Worm (Caenorhabditis elegans): ENCODE data around the gene ceh-38.

Gene ceh-38

DNA sequence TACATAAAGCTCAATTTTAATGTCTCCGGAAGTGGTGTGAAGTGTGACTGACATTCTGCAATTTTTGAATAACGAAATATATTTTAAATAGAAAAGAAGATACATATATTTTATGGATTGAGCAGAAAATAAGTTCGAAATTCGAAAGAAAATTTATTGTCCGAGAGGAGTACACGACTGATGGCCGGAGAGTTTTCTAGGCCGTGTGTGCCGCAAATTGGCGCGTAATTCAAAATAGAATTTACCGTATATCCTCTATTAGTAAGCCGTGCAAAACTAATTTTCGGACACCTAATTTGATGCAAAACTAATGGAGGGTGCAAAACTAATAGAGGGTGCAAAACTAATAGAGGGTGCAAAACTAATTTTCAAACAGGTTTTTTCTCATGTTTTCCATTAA is 38.0 kb upstream of the ceh-38 start, which contains the start of gene cyn-10 (continued):
- TF ChIP-seq snpc-1.2 (GFP tag; IDR thresholded peaks at IDR 0.05) (no peak), hif-1 (tag; optimal IDR thresholded peaks at IDR 0.05) (peak in 1 of 2 experiments; percentile 86), zip-2 (tag; optimal IDR thresholded peaks at IDR 0.05) (no peak), T26A8.4 (GFP tag; IDR thresholded peaks at IDR 0.05) (peak; percentile 77; the same call in 1 of the 2 replicates), Y75B8A.6 (GFP tag; IDR thresholded peaks at IDR 0.05) (no peak), ama-1 (optimal IDR thresholded peaks at IDR 0.05) (no peak), tag-97 (GFP tag; IDR thresholded peaks at IDR 0.05) (peak; percentile 91; the same call in 1 of the 2 replicates), F44E2.7 (GFP tag; IDR thresholded peaks at IDR 0.05) (no peak), gei-8 (GFP tag; optimal IDR thresholded peaks at IDR 0.05) (no peak), nhr-28 (tag; optimal IDR thresholded peaks at IDR 0.05) (peak; percentile 15), Y48G9A.11 (GFP tag; IDR thresholded peaks at IDR 0.05) (peak; percentile 81), unc-130 (GFP tag; optimal IDR thresholded peaks at IDR 0.05) (peak; percentile 77), unc-62 (GFP tag; optimal IDR thresholded peaks at IDR 0.05 in 1 of 2) (no peak), unc-62 (tag; optimal IDR thresholded peaks at IDR 0.05) (no peak), spr-1 (tag; optimal IDR thresholded peaks at IDR 0.05) (no peak), lin-29 (GFP tag; IDR thresholded peaks at IDR 0.05) (no peak), mdl-1 (tag; optimal IDR thresholded peaks at IDR 0.05) (no peak), dmd-9 (GFP tag; IDR thresholded peaks at IDR 0.05) (peak; percentile 95), F37D6.2 (tag; optimal IDR thresholded peaks at IDR 0.05) (no peak), spr-3 (GFP tag; optimal IDR thresholded peaks at IDR 0.05) (no peak), hmg-1.1 (GFP tag; IDR thresholded peaks at IDR 0.05) (peak; percentile 66), cey-2 (tag; optimal IDR thresholded peaks at IDR 0.05; ENCODE audit: borderline replicate concordance, insufficient read depth) (no peak), Y105C5A.15 (GFP tag; IDR thresholded peaks at IDR 0.05) (no peak), nhr-6 (tag; optimal IDR thresholded peaks at IDR 0.05) (no peak), lir-3 (tag; optimal IDR thresholded peaks at IDR 0.05) (no peak), zfp-3 (GFP tag; conservative IDR thresholded peaks at IDR 0.05) (peak; percentile 76; the same call in 1 of the 2 replicates), nhr-11 (tag; optimal IDR thresholded peaks at IDR 0.05) (no peak), nhr-76 (tag; optimal IDR thresholded peaks at IDR 0.05) (no peak), nhr-102 (tag; optimal IDR thresholded peaks at IDR 0.05) (peak; percentile 66), mdt-29 (GFP tag; IDR thresholded peaks at IDR 0.05) (0 out of 2 replicates have a peak, but pooled peaks have one; percentile 25), tra-1 (GFP tag; IDR thresholded peaks at IDR 0.05) (peak; percentile 81), ceh-32 (tag; optimal IDR thresholded peaks at IDR 0.05; ENCODE audit: poor library complexity) (peak; percentile 4), skn-1 (tag; optimal IDR thresholded peaks at IDR 0.05) (no peak), egl-43 (GFP tag; IDR thresholded peaks at IDR 0.05) (no peak), vab-7 (GFP tag; IDR thresholded peaks at IDR 0.05) (no peak; the same call in 1 of the 2 replicates), dve-1 (tag; optimal IDR thresholded peaks at IDR 0.05; ENCODE audit: insufficient read depth) (peak; percentile 49), fos-1 (tag; optimal IDR thresholded peaks at IDR 0.05) (no peak), ceh-62 (tag; optimal IDR thresholded peaks at IDR 0.05) (no peak), pqm-1 (tag; optimal IDR thresholded peaks at IDR 0.05) (no peak), dmd-8 (GFP tag; IDR thresholded peaks at IDR 0.05) (no peak), lsy-2 (tag; optimal IDR thresholded peaks at IDR 0.05) (peak in 1 of 2 experiments; percentile 82), lin-39 (tag; optimal IDR thresholded peaks at IDR 0.05) (no peak), duxl-1 (tag; optimal IDR thresholded peaks at IDR 0.05; ENCODE audit: poor library complexity) (peak; percentile 66), unc-39 (tag; optimal IDR thresholded peaks at IDR 0.05) (no peak), hlh-11 (tag; optimal IDR thresholded peaks at IDR 0.05) (peak; percentile 39), ZK337.2 (GFP tag; IDR thresholded peaks at IDR 0.05) (peak; percentile 98), ZK546.5 (tag; optimal IDR thresholded peaks at IDR 0.05) (no peak), lin-15B (tag; optimal IDR thresholded peaks at IDR 0.05) (no peak), ztf-11 (tag; optimal IDR thresholded peaks at IDR 0.05) (no peak), nhr-41 (GFP tag; IDR thresholded peaks at IDR 0.05) (no peak), mxl-2 (GFP tag; conservative IDR thresholded peaks at IDR 0.05) (no peak), dmd-6 (GFP tag; IDR thresholded peaks at IDR 0.05) (peak; percentile 83)

Measured in whole organism, L4 larva.